Worm (Caenorhabditis elegans) whole organism, L2 larva: ENCODE measurements around the gene atf-7.

ENCODE experiments used
- ZK546.5 ChIP-seq: sonication (generic microtip); optimal IDR thresholded peaks from 2 replicates; lab custom pipeline; 2017; ENCODE audit warnings: missing biosample characterization, missing genetic modification characterization
- unc-39 ChIP-seq: fragments of 150-350 bp; optimal IDR thresholded peaks from 2 replicates; lab custom pipeline; 2014; ENCODE audit warnings: missing biosample characterization, missing genetic modification characterization

DNA sequence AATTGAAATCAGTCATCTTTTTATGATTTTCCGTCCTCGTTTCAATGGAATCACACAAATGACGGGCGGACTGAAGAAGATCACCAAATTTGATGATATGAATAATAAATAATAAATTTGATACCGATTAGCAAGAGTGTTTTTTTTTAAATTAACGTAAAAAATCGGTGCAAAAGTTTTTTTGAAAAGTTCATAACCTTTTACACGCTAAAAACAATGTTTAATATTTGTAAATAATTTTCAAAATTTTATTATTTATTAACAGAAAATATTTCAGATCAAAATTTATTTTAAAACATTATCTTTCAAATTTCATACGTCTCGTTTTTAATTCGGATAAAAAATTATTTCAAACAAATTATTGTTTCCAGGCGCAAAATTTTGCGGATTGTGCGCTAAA lies 46.1 kb upstream of the atf-7 start, which contains the start of gene M88.3:
- no peak for TF ChIP-seq unc-39 (tag; lab: Kevin White, UChicago)
- TF ChIP-seq ZK546.5: no peak
